Fruit fly (Drosophila melanogaster) whole organism, wandering third instar larva: Measurements from ENCODE around the gene larp.

Experiments
- Abd-B ChIP-seq: fragments of >200 bp; optimal IDR thresholded peaks from 2 replicates; lab custom pipeline; 2017; ENCODE audit warnings: missing biosample characterization, missing genetic modification characterization
- CG9705 ChIP-seq: fragments of 200-800 bp; sonication (Bioruptor generic); optimal IDR thresholded peaks from 2 replicates; lab custom pipeline; 2018; ENCODE audit warnings: missing biosample characterization, mild to moderate bottlenecking, missing genetic modification characterization
- CrebA ChIP-seq: fragments of 200-800 bp; sonication (Bioruptor generic); optimal IDR thresholded peaks from 2 replicates; lab custom pipeline; 2016; ENCODE audit warnings: missing biosample characterization, mild to moderate bottlenecking, missing genetic modification characterization, borderline replicate concordance
- Dfd ChIP-seq: fragments of >200 bp; optimal IDR thresholded peaks from 2 replicates; lab custom pipeline; 2017; ENCODE audit warnings: missing biosample characterization, missing genetic modification characterization
- HLH106 ChIP-seq: fragments of 200-800 bp; optimal IDR thresholded peaks from 3 replicates; lab custom pipeline; 2019; ENCODE audit warnings: missing biosample characterization, mild to moderate bottlenecking, missing genetic modification characterization, moderate library complexity
- Hr78 ChIP-seq: fragments of >200 bp; optimal IDR thresholded peaks from 2 replicates; lab custom pipeline; 2017; ENCODE audit warnings: missing biosample characterization, missing genetic modification characterization
- Hr83 ChIP-seq: fragments of 200-300 bp; sonication (Bioruptor generic); optimal IDR thresholded peaks from 2 replicates; lab custom pipeline; 2016; ENCODE audit warnings: missing biosample characterization, mild to moderate bottlenecking, missing genetic modification characterization, moderate library complexity; ENCODE audit not compliant: poor library complexity, severe bottlenecking
- Jra ChIP-seq: sonication (Bioruptor generic); optimal IDR thresholded peaks from 2 replicates; lab custom pipeline; 2016; ENCODE audit warnings: missing biosample characterization, missing genetic modification characterization
- Mio ChIP-seq: sonication (Bioruptor generic); optimal IDR thresholded peaks from 2 replicates; lab custom pipeline; 2016; ENCODE audit warnings: missing biosample characterization, missing genetic modification characterization
- Myc ChIP-seq: fragments of >200 bp; optimal IDR thresholded peaks from 2 replicates; lab custom pipeline; 2017
- N ChIP-seq: fragments of >200 bp; optimal IDR thresholded peaks from 2 replicates; lab custom pipeline; 2018; ENCODE audit warnings: missing biosample characterization, missing external identifiers, missing genetic modification characterization
- OdsH ChIP-seq: fragments of 200-800 bp; sonication (Bioruptor generic); optimal IDR thresholded peaks from 2 replicates; lab custom pipeline; 2016; ENCODE audit warnings: missing biosample characterization, mild to moderate bottlenecking, missing genetic modification characterization
- Rel ChIP-seq, 2 experiments: fragments of 200-800 bp; sonication (Bioruptor generic) in 1 of 2; optimal IDR thresholded peaks; 2 replicates in 1 of 2; 3 replicates in 1 of 2; lab custom pipeline; 2016 to 2019; ENCODE audit warnings: mild to moderate bottlenecking in 2 of 2, missing biosample characterization in 2 of 2, missing genetic modification characterization in 2 of 2, moderate library complexity in 1 of 2
- Sp1 ChIP-seq: fragments of 200-800 bp; sonication (Bioruptor generic); optimal IDR thresholded peaks from 3 replicates; lab custom pipeline; 2019; ENCODE audit warnings: missing biosample characterization, mild to moderate bottlenecking, missing genetic modification characterization, moderate library complexity
- Vsx2 ChIP-seq: fragments of 200-300, 225-300 bp; sonication (Bioruptor generic); optimal IDR thresholded peaks from 2 replicates; lab custom pipeline; 2018; ENCODE audit warnings: missing biosample characterization, missing genetic modification characterization; ENCODE audit not compliant: partially characterized antibody
- brk ChIP-seq: fragments of 200-800 bp; sonication (Bioruptor generic); optimal IDR thresholded peaks from 2 replicates; lab custom pipeline; 2016; ENCODE audit warnings: missing biosample characterization, mild to moderate bottlenecking, missing genetic modification characterization
- dl ChIP-seq, 2 experiments: fragments of 175-275, 200-275 bp in 1 of 2; fragments of 200-275 bp in 1 of 2; sonication (Bioruptor generic); optimal IDR thresholded peaks; lab custom pipeline; 2018; ENCODE audit warnings: mild to moderate bottlenecking in 2 of 2, missing biosample characterization in 2 of 2, missing genetic modification characterization in 2 of 2, moderate library complexity in 2 of 2; ENCODE audit not compliant: partially characterized antibody in 2 of 2, insufficient read depth in 1 of 2
- dmrt93B ChIP-seq: fragments of 200-800 bp; sonication (Bioruptor generic); optimal IDR thresholded peaks from 2 replicates; lab custom pipeline; 2018; ENCODE audit warnings: missing biosample characterization, mild to moderate bottlenecking, missing genetic modification characterization
- dsf ChIP-seq: sonication (Bioruptor generic); optimal IDR thresholded peaks from 2 replicates; lab custom pipeline; 2016; ENCODE audit warnings: missing biosample characterization, missing genetic modification characterization, borderline replicate concordance
- ey ChIP-seq: fragments of 200-800 bp; sonication (Bioruptor generic); optimal IDR thresholded peaks from 2 replicates; lab custom pipeline; 2016; ENCODE audit warnings: missing biosample characterization, missing genetic modification characterization
- foxo ChIP-seq, 2 experiments: fragments of 200-800 bp; sonication (Bioruptor generic); optimal IDR thresholded peaks; 2 replicates in 1 of 2; 3 replicates in 1 of 2; lab custom pipeline; 2016 to 2017; ENCODE audit warnings: missing biosample characterization in 2 of 2, missing genetic modification characterization in 2 of 2
- fru ChIP-seq: fragments of 200-800 bp; sonication (Bioruptor generic); optimal IDR thresholded peaks from 3 replicates; lab custom pipeline; 2016; ENCODE audit warnings: missing biosample characterization, mild to moderate bottlenecking, missing genetic modification characterization
- h ChIP-seq: fragments of 200-800 bp; sonication (Bioruptor generic); optimal IDR thresholded peaks from 3 replicates; lab custom pipeline; 2016; ENCODE audit warnings: missing biosample characterization, mild to moderate bottlenecking, missing genetic modification characterization
- jim ChIP-seq: fragments of 175-275, 200-325 bp; sonication (Bioruptor generic); optimal IDR thresholded peaks from 2 replicates; lab custom pipeline; 2016; ENCODE audit warnings: missing biosample characterization, mild to moderate bottlenecking, missing genetic modification characterization
- pan ChIP-seq: fragments of >200 bp; optimal IDR thresholded peaks from 2 replicates; lab custom pipeline; 2017
- tai ChIP-seq: sonication (Bioruptor generic); optimal IDR thresholded peaks from 2 replicates; lab custom pipeline; 2016; ENCODE audit warnings: missing biosample characterization, missing genetic modification characterization
- woc ChIP-seq: sonication (Bioruptor generic); optimal IDR thresholded peaks from 2 replicates; lab custom pipeline; 2016; ENCODE audit warnings: missing biosample characterization, mild to moderate bottlenecking, missing genetic modification characterization

larp gene

DNA sequence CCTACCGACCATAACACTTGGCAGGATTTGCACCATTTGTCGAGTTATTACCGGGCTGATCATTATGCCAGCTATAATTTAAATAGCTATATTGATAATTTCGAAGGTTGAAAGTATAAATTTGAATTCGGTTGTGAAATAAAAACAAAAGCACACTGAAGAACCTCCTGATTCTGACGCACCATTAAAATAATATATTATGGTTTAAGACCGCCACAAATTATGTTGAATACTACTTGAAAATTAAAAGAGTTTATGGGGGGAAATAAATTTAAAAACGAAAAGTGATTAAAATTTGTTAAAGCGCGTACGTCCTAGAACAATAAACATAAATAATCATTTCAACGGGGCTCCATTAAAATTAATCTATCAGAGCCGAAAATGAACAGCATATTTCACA lies 31.7 kb downstream of the larp start, which contains the start of gene CG12516:
Gene CG12516, minus strand, starts transcription at position 101 of the 400 bp plus-strand sequence.
- TF ChIP-seq Vsx2 (GFP tag; lab: Kevin White, UChicago) = no peak
- TF ChIP-seq foxo (GFP tag; optimal IDR thresholded peaks at IDR 0.05; lab: Kevin White, UChicago) = no peak
- no peak for TF ChIP-seq brk (GFP tag; lab: Kevin White, UChicago)
- no peak for TF ChIP-seq Sp1 (GFP tag; lab: Kevin White, UChicago)
- TF ChIP-seq Jra = no peak
- TF ChIP-seq pan (lab: Kevin White, UChicago) = no peak
- TF ChIP-seq OdsH (GFP tag; lab: Kevin White, UChicago) = no peak
- TF ChIP-seq tai = no peak
- TF ChIP-seq jim (GFP tag; lab: Kevin White, UChicago) = no peak
- TF ChIP-seq Dfd (GFP tag; lab: Kevin White, UChicago) = no peak
- TF ChIP-seq CrebA (GFP tag; lab: Kevin White, UChicago) = no peak
- TF ChIP-seq fru (GFP tag; lab: Kevin White, UChicago) = no peak
- no peak for TF ChIP-seq h
- TF ChIP-seq N (GFP tag; lab: Kevin White, UChicago) = no peak
- TF ChIP-seq Myc (lab: Kevin White, UChicago) = no peak
- TF ChIP-seq woc = no peak
- no peak for TF ChIP-seq CG9705 (GFP tag; lab: Kevin White, UChicago)
- no peak for TF ChIP-seq Hr78 (GFP tag; lab: Kevin White, UChicago)
- no peak for TF ChIP-seq ey (GFP tag; lab: Kevin White, UChicago)
- TF ChIP-seq Abd-B (GFP tag; lab: Kevin White, UChicago) = no peak

- TF ChIP-seq OdsH (GFP tag; lab: Kevin White, UChicago) = no peak
- TF ChIP-seq HLH106 (tag; lab: Kevin White, UChicago) = no peak
- TF ChIP-seq CrebA (GFP tag; lab: Kevin White, UChicago) = no peak
- TF ChIP-seq h = no peak
- no peak for TF ChIP-seq ey (GFP tag; lab: Kevin White, UChicago)
- no peak for TF ChIP-seq dl (GFP tag; optimal IDR thresholded peaks at IDR 0.05; lab: Kevin White, UChicago; ENCODE audit: insufficient read depth in 1 of 2, partially characterized antibody in 2 of 2)
- no peak for TF ChIP-seq Myc (lab: Kevin White, UChicago)
Measured at dm6 chr3R:28297513-28297912, 38.7 kb downstream of the larp start.

DNA sequence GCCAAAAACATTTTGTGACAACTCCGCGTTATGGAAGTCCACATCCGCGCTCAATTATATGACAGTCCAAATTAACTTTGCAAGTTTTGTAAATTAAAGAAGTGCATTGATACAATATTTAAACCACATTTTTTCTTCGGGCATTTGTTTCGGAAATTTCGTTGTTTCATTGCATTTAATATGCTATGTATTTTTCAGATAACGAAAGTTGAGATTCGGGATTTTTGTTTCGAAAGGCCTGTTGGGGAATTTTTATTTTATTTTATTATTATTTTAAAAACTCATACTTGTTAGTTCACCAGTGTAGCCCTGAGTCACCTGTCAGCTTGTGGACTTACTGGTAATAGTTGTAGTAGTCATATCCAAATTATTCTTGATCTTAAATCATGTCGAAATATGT lies 42.5 kb downstream of the larp start, which contains the start of gene UQCR-14L:
Gene UQCR-14L, plus strand, starts transcription at position 301 of the 400 bp plus-strand sequence.
- no peak for TF ChIP-seq pan (lab: Kevin White, UChicago)
- TF ChIP-seq Hr83 (GFP tag; lab: Kevin White, UChicago) = no peak
- TF ChIP-seq Rel (GFP tag; optimal IDR thresholded peaks at IDR 0.05; lab: Kevin White, UChicago) = no peak
- no peak for TF ChIP-seq Rel (tag; optimal IDR thresholded peaks at IDR 0.05; lab: Kevin White, UChicago)
- no peak for TF ChIP-seq Mio
- TF ChIP-seq jim (GFP tag; lab: Kevin White, UChicago) = no peak
- no peak for TF ChIP-seq fru (GFP tag; lab: Kevin White, UChicago)
- TF ChIP-seq dl (GFP tag; optimal IDR thresholded peaks at IDR 0.05; lab: Kevin White, UChicago; ENCODE audit: insufficient read depth in 1 of 2, partially characterized antibody in 2 of 2) = no peak
- no peak for TF ChIP-seq dsf (GFP tag; lab: Kevin White, UChicago)
- TF ChIP-seq Vsx2 (GFP tag; lab: Kevin White, UChicago) = no peak
- TF ChIP-seq, all 38 proteins: peak for 0

- no peak for TF ChIP-seq ey (GFP tag; lab: Kevin White, UChicago)
Measured at dm6 chr3R:28292498-28292897, 43.7 kb downstream of the larp start, which contains the start of gene Mst98Cb. Mst98Cb (plus strand) TSS chr3R:28292798.

- no peak for TF ChIP-seq dsf (GFP tag; lab: Kevin White, UChicago)
- TF ChIP-seq Abd-B (GFP tag; lab: Kevin White, UChicago) = no peak
- TF ChIP-seq OdsH (GFP tag; lab: Kevin White, UChicago) = no peak
- no peak for TF ChIP-seq jim (GFP tag; lab: Kevin White, UChicago)
- TF ChIP-seq dmrt93B (GFP tag; lab: Kevin White, UChicago) = no peak
- TF ChIP-seq Sp1 (GFP tag; lab: Kevin White, UChicago) = no peak
- no peak for TF ChIP-seq h
- no peak for TF ChIP-seq HLH106 (tag; lab: Kevin White, UChicago)
- no peak for TF ChIP-seq Hr78 (GFP tag; lab: Kevin White, UChicago)
Measured at dm6 chr3R:28291038-28291437, 45.2 kb downstream of the larp start, which contains the start of gene Mst98Ca. Mst98Ca (plus strand) TSS chr3R:28291338.
